Worm (Caenorhabditis elegans) whole organism, midembryonic: ENCODE data around the gene str-148.
"Not testable (repeated sequence)": the region's sequence is repeated elsewhere in the genome, so short reads cannot be mapped to it uniquely, and the experiment has no call there.

ENCODE experiments used
- cog-1 ChIP-seq: sonication (generic microtip); optimal IDR thresholded peaks from 2 replicates; lab custom pipeline; 2016; ENCODE audit warnings: missing genetic modification characterization, missing compliant biosample characterization
- flt-1 ChIP-seq: fragments of 200-800 bp; sonication (Bioruptor generic); IDR thresholded peaks from 2 replicates; pipeline ENCODE4 v1.3.6; 2022; ENCODE audit warnings: missing genetic modification characterization, missing compliant biosample characterization
- med-1 ChIP-seq: sonication (generic microtip); optimal IDR thresholded peaks from 2 replicates; lab custom pipeline; 2017; ENCODE audit warnings: missing genetic modification characterization, mild to moderate bottlenecking, missing compliant biosample characterization, antibody characterized with exemption, missing genetic modification reagents; ENCODE audit not compliant: insufficient read depth
- ref-1 ChIP-seq: fragments of 200-800 bp; sonication (Bioruptor generic); conservative IDR thresholded peaks from 2 replicates; pipeline ENCODE4 v1.3.6; 2022; ENCODE audit warnings: missing genetic modification reagents, missing genetic modification characterization, missing compliant biosample characterization
- tab-1 ChIP-seq: fragments of 200-800 bp; sonication (Bioruptor generic); IDR thresholded peaks from 2 replicates; pipeline ENCODE4 v1.3.6; 2022; ENCODE audit warnings: missing genetic modification characterization, missing compliant biosample characterization
- ztf-23 ChIP-seq: fragments of 200-800 bp; sonication (Bioruptor generic); IDR thresholded peaks from 2 replicates; pipeline ENCODE4 v1.3.6; 2022; ENCODE audit warnings: missing genetic modification reagents, missing genetic modification characterization, missing compliant biosample characterization
- ztf-29 ChIP-seq: fragments of 200-800 bp; sonication (Bioruptor generic); IDR thresholded peaks from 2 replicates; pipeline ENCODE4 v1.3.6; 2022; ENCODE audit warnings: missing genetic modification reagents, missing genetic modification characterization, missing compliant biosample characterization

- not testable (repeated sequence) for TF ChIP-seq flt-1 (GFP tag; lab: Robert Waterston, UW); cog-1; tab-1; med-1 (GFP tag; lab: Kevin White, UChicago); ztf-29 (GFP tag; lab: Robert Waterston, UW); ref-1 (GFP tag; lab: Robert Waterston, UW); ztf-23 (GFP tag; lab: Robert Waterston, UW)
Measured at ce11 chrII:1043932-1044331, 1.9 kb upstream of the str-148 start, which contains the start of gene fbxb-45.
